Fruit fly (Drosophila melanogaster): ENCODE results near the gene simj.

- no peak for TF ChIP-seq CG8478 (optimal IDR thresholded peaks at IDR 0.05)
- TF ChIP-seq CTCF (optimal IDR thresholded peaks at IDR 0.05), result no peak
These were observed 9.6 kb downstream of the simj start for dm6 chr3L:10674145-10674547.
